Worm (Caenorhabditis elegans) whole organism, young adult: ENCODE measurements around the gene bbs-5.
"Not testable (repeated sequence)": the region's sequence is repeated elsewhere in the genome, so short reads cannot be mapped to it uniquely, and the experiment has no call there.

Experiments
- B0336.3 ChIP-seq: fragments of 200-800 bp; sonication (Bioruptor generic); IDR thresholded peaks from 2 replicates; pipeline ENCODE4 v1.3.6; 2022; ENCODE audit warnings: missing genetic modification characterization, missing compliant biosample characterization
- D2030.7 ChIP-seq: fragments of 200-800 bp; sonication (Bioruptor generic); IDR thresholded peaks from 2 replicates; pipeline ENCODE4 v1.3.6; 2022; ENCODE audit warnings: missing genetic modification reagents, missing genetic modification characterization, missing compliant biosample characterization
- F23B12.7 ChIP-seq: sonication (generic microtip); optimal IDR thresholded peaks from 2 replicates; lab custom pipeline; 2017; ENCODE audit warnings: missing genetic modification characterization, mild to moderate bottlenecking, missing compliant biosample characterization, antibody characterized with exemption, moderate library complexity; ENCODE audit not compliant: insufficient read depth
- F33H1.4 ChIP-seq: fragments of 200-800 bp; sonication (Bioruptor generic); IDR thresholded peaks from 2 replicates; pipeline ENCODE4 v1.3.6; 2022; ENCODE audit warnings: missing genetic modification reagents, missing genetic modification characterization, missing compliant biosample characterization
- F57C9.4 ChIP-seq: sonication (generic microtip); optimal IDR thresholded peaks from 2 replicates; lab custom pipeline; 2017; ENCODE audit warnings: mild to moderate bottlenecking, missing genetic modification characterization, missing compliant biosample characterization
- T07F8.4 ChIP-seq: sonication (generic microtip); optimal IDR thresholded peaks from 2 replicates; lab custom pipeline; 2016; ENCODE audit warnings: mild to moderate bottlenecking, missing genetic modification characterization, moderate library complexity, missing compliant biosample characterization
- Y53G8AR.9 ChIP-seq: fragments of 200-800 bp; sonication (Bioruptor generic); conservative IDR thresholded peaks from 2 replicates; pipeline ENCODE4 v1.3.6; 2022; ENCODE audit warnings: missing genetic modification reagents, missing genetic modification characterization, missing compliant biosample characterization
- Y67H2A.10 ChIP-seq: fragments of 200-800 bp; sonication (Bioruptor generic); conservative IDR thresholded peaks from 2 replicates; pipeline ENCODE4 v1.3.6; 2022; ENCODE audit warnings: missing genetic modification reagents, missing genetic modification characterization, missing compliant biosample characterization
- Y79H2A.3 ChIP-seq: fragments of 200-800 bp; sonication (Bioruptor generic); conservative IDR thresholded peaks from 2 replicates; pipeline ENCODE4 v1.3.6; 2022; ENCODE audit warnings: missing genetic modification reagents, missing genetic modification characterization, missing compliant biosample characterization
- ZK185.1 ChIP-seq: sonication (generic microtip); optimal IDR thresholded peaks from 2 replicates; lab custom pipeline; 2016; ENCODE audit warnings: mild to moderate bottlenecking, missing genetic modification characterization, missing compliant biosample characterization; ENCODE audit not compliant: poor library complexity, severe bottlenecking
- aptf-3 ChIP-seq: fragments of 200-800 bp; sonication (Bioruptor generic); IDR thresholded peaks from 2 replicates; pipeline ENCODE4 v1.3.6; 2022; ENCODE audit warnings: missing genetic modification characterization, missing compliant biosample characterization
- ccch-3 ChIP-seq: fragments of 200-800 bp; sonication (Bioruptor generic); optimal IDR thresholded peaks from 2 replicates; lab custom pipeline; 2018; ENCODE audit warnings: mild to moderate bottlenecking, missing genetic modification characterization, missing compliant biosample characterization
- cebp-2 ChIP-seq: fragments of 200-800 bp; sonication (Bioruptor generic); IDR thresholded peaks from 2 replicates; pipeline ENCODE4 v1.3.6; 2022; ENCODE audit warnings: missing genetic modification characterization, missing compliant biosample characterization
- ceh-100 ChIP-seq: fragments of 200-800 bp; sonication (Bioruptor generic); IDR thresholded peaks from 2 replicates; pipeline ENCODE4 v1.3.6; 2022; ENCODE audit warnings: missing genetic modification reagents, missing genetic modification characterization, missing compliant biosample characterization
- chd-7 ChIP-seq: sonication (generic microtip); optimal IDR thresholded peaks from 2 replicates; lab custom pipeline; 2016; ENCODE audit warnings: mild to moderate bottlenecking, missing genetic modification characterization, moderate library complexity, missing compliant biosample characterization
- dpl-1 ChIP-seq: fragments of 150-350 bp; optimal IDR thresholded peaks from 2 replicates; lab custom pipeline; 2014; ENCODE audit warnings: missing biosample characterization, missing genetic modification reagents, missing genetic modification characterization
- efl-1 ChIP-seq: fragments of 150-350 bp; optimal IDR thresholded peaks from 2 replicates; lab custom pipeline; 2014; ENCODE audit warnings: missing biosample characterization, missing genetic modification reagents, missing genetic modification characterization
- egrh-3 ChIP-seq: fragments of 200-800 bp; sonication (Bioruptor generic); IDR thresholded peaks from 2 replicates; pipeline ENCODE4 v1.3.6; 2022; ENCODE audit warnings: missing genetic modification reagents, missing genetic modification characterization, missing compliant biosample characterization
- ekl-4 ChIP-seq: fragments of 200-800 bp; sonication (Bioruptor generic); IDR thresholded peaks from 2 replicates; pipeline ENCODE4 v1.3.6; 2022; ENCODE audit warnings: missing genetic modification reagents, missing genetic modification characterization, missing compliant biosample characterization
- hlh-12 ChIP-seq: sonication (generic microtip); optimal IDR thresholded peaks from 2 replicates; lab custom pipeline; 2016; ENCODE audit warnings: missing genetic modification characterization, missing compliant biosample characterization
- hmg-1.2 ChIP-seq: fragments of 200-800 bp; sonication (Bioruptor generic); IDR thresholded peaks from 2 replicates; pipeline ENCODE4 v1.3.6; 2022; ENCODE audit warnings: missing genetic modification reagents, missing genetic modification characterization, missing compliant biosample characterization
- let-526 ChIP-seq: fragments of 200-800 bp; sonication (Bioruptor generic); IDR thresholded peaks from 2 replicates; pipeline ENCODE4 v1.3.6; 2022; ENCODE audit warnings: missing genetic modification reagents, missing genetic modification characterization, missing compliant biosample characterization
- let-607 ChIP-seq, 2 experiments: fragments of 200-800 bp in 1 of 2; sonication (Bioruptor generic) in 1 of 2; sonication (generic microtip) in 1 of 2; optimal IDR thresholded peaks; 2 replicates each; lab custom pipeline; 2016 to 2018; ENCODE audit warnings: mild to moderate bottlenecking in 2 of 2, missing compliant biosample characterization in 2 of 2, missing genetic modification characterization in 2 of 2, moderate library complexity in 2 of 2, missing genotype in 1 of 2
- lin-26 ChIP-seq: fragments of 200-800 bp; sonication (Bioruptor generic); IDR thresholded peaks from 2 replicates; pipeline ENCODE4 v1.3.6; 2022; ENCODE audit warnings: missing genetic modification reagents, missing genetic modification characterization, missing compliant biosample characterization
- lin-35 ChIP-seq, 3 experiments: fragments of 150-350 bp in 2 of 3; sonication (generic microtip) in 1 of 3; optimal IDR thresholded peaks; 2 replicates each; lab custom pipeline; 2014 to 2018; ENCODE audit warnings: missing biosample characterization in 3 of 3, missing genetic modification characterization in 3 of 3, missing genetic modification reagents in 3 of 3
- lin-54 ChIP-seq: fragments of 200-800 bp; sonication (Bioruptor generic); optimal IDR thresholded peaks from 2 replicates; lab custom pipeline; 2018; ENCODE audit warnings: mild to moderate bottlenecking, missing genetic modification characterization, missing compliant biosample characterization
- lsl-1 ChIP-seq: fragments of 200-800 bp; sonication (Bioruptor generic); optimal IDR thresholded peaks from 2 replicates; lab custom pipeline; 2018; ENCODE audit warnings: mild to moderate bottlenecking, missing genetic modification characterization, moderate library complexity, missing compliant biosample characterization
- madf-10 ChIP-seq: sonication (generic microtip); optimal IDR thresholded peaks from 2 replicates; lab custom pipeline; 2016; ENCODE audit warnings: mild to moderate bottlenecking, missing genetic modification characterization, missing compliant biosample characterization
- madf-3 ChIP-seq: fragments of 200-800 bp; sonication (Bioruptor generic); IDR thresholded peaks from 2 replicates; pipeline ENCODE4 v1.3.6; 2022; ENCODE audit warnings: missing genetic modification reagents, missing genetic modification characterization, missing compliant biosample characterization
- madf-8 ChIP-seq: fragments of 200-800 bp; sonication (Bioruptor generic); conservative IDR thresholded peaks from 2 replicates; pipeline ENCODE4 v1.3.6; 2022; ENCODE audit warnings: missing genetic modification reagents, missing genetic modification characterization, missing compliant biosample characterization
- mel-28 ChIP-seq: sonication (generic microtip); optimal IDR thresholded peaks from 2 replicates; lab custom pipeline; 2016; ENCODE audit warnings: borderline replicate concordance, mild to moderate bottlenecking, missing genetic modification characterization, missing compliant biosample characterization
- mxl-1 ChIP-seq: sonication (generic microtip); optimal IDR thresholded peaks from 2 replicates; lab custom pipeline; 2016; ENCODE audit warnings: missing genetic modification characterization, missing compliant biosample characterization
- nfyb-1 ChIP-seq: fragments of 200-800 bp; sonication (Bioruptor generic); IDR thresholded peaks from 2 replicates; pipeline ENCODE4 v1.3.6; 2022; ENCODE audit warnings: missing genetic modification reagents, missing genetic modification characterization, missing compliant biosample characterization
- nhr-27 ChIP-seq: fragments of 200-800 bp; sonication (Bioruptor generic); optimal IDR thresholded peaks from 2 replicates; lab custom pipeline; 2018; ENCODE audit warnings: mild to moderate bottlenecking, missing genetic modification characterization, moderate library complexity, missing compliant biosample characterization
- nhr-80 ChIP-seq: sonication (generic microtip); optimal IDR thresholded peaks from 2 replicates; lab custom pipeline; 2016; ENCODE audit warnings: missing genetic modification characterization, missing compliant biosample characterization
- rpc-1 ChIP-seq, 2 experiments: fragments of 150-350 bp in 1 of 2; sonication (generic microtip) in 1 of 2; optimal IDR thresholded peaks; 2 replicates each; lab custom pipeline; 2014 to 2018; ENCODE audit warnings: missing biosample characterization in 1 of 2, missing genetic modification characterization in 1 of 2, missing genetic modification reagents in 1 of 2, missing genotype in 1 of 2
- sea-2 ChIP-seq: fragments of 200-800 bp; sonication (Bioruptor generic); IDR thresholded peaks from 2 replicates; pipeline ENCODE4 v1.3.6; 2022; ENCODE audit warnings: missing genetic modification characterization, missing compliant biosample characterization
- snpc-1.3 ChIP-seq: sonication (generic microtip); optimal IDR thresholded peaks from 2 replicates; lab custom pipeline; 2017; ENCODE audit warnings: missing genetic modification characterization, mild to moderate bottlenecking, missing compliant biosample characterization, antibody characterized with exemption, moderate library complexity, missing genotype, missing genetic modification reagents; ENCODE audit not compliant: insufficient read depth
- snpc-4 ChIP-seq, 5 experiments: fragments of 150-350 bp in 1 of 5; sonication (generic microtip) in 4 of 5; optimal IDR thresholded peaks; 2 replicates each; lab custom pipeline; 2014 to 2018; ENCODE audit warnings: missing genetic modification characterization in 5 of 5, missing biosample characterization in 3 of 5, antibody characterized with exemption in 2 of 5, mild to moderate bottlenecking in 2 of 5, missing compliant biosample characterization in 2 of 5, missing genotype in 2 of 5, moderate library complexity in 2 of 5, missing genetic modification reagents in 1 of 5
- unc-130 ChIP-seq: sonication (generic microtip); optimal IDR thresholded peaks from 2 replicates; lab custom pipeline; 2016; ENCODE audit warnings: missing genetic modification reagents, missing genetic modification characterization, missing compliant biosample characterization
- unc-62 ChIP-seq: fragments of 150-350 bp; optimal IDR thresholded peaks from 2 replicates; lab custom pipeline; 2014; ENCODE audit warnings: missing biosample characterization, missing genetic modification reagents, missing genetic modification characterization
- xnd-1 ChIP-seq: sonication (generic microtip); optimal IDR thresholded peaks from 2 replicates; lab custom pipeline; 2016; ENCODE audit warnings: missing genotype, missing genetic modification reagents, missing genetic modification characterization, missing compliant biosample characterization
- ztf-28 ChIP-seq: fragments of 200-800 bp; sonication (Bioruptor generic); IDR thresholded peaks from 2 replicates; pipeline ENCODE4 v1.3.6; 2022; ENCODE audit warnings: missing genetic modification reagents, missing genetic modification characterization, missing compliant biosample characterization

bbs-5 gene

DNA sequence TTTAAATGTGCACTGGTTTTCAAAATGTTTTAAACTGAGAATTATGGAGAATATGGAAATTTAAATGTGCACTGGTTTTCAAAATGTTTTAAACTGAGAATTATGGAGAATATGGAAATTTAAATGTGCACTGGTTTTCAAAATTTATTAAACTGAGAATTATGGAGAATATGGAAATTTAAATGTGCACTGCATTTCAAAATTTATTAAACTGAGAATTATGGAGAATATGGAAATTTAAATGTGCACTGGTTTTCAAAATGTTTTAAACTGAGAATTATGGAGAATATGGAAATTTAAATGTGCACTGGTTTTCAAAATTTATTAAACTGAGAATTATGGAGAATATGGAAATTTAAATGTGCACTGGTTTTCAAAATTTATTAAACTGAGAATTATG, 36.5 kb downstream of the bbs-5 start:
- peak; percentile 89 for TF ChIP-seq ZK185.1 (tag; lab: Kevin White, UChicago)
- TF ChIP-seq, all 124 proteins: peak for 1; not testable (repeated sequence) for 123

DNA sequence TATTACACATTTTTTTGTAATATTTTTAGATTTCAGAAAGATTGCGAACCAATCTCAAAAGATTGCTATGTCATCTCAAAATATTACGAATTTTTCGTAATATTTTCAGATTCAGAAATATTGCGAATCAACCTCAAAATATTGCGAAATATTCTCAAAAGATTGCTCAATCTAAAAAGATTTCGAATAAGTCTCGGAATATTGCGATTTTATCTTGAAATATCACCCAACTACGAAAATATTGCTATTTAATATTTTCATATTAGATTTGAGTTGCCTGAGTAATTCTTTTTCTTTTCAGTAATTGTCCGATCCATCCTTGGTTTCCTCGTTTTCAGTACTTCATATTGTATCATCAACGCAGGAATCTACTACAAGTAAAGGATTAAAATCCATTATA, 39.7 kb downstream of the bbs-5 start, which contains the start of gene Y70G10A.4:
TSS of gene Y70G10A.4 (plus strand) at position 301 of the 400 bp plus-strand sequence.
- TF ChIP-seq ztf-28 (GFP tag; lab: Robert Waterston, UW); hlh-12 (tag; lab: Kevin White, UChicago); hmg-1.2 (GFP tag; lab: Robert Waterston, UW): not testable (repeated sequence)

DNA sequence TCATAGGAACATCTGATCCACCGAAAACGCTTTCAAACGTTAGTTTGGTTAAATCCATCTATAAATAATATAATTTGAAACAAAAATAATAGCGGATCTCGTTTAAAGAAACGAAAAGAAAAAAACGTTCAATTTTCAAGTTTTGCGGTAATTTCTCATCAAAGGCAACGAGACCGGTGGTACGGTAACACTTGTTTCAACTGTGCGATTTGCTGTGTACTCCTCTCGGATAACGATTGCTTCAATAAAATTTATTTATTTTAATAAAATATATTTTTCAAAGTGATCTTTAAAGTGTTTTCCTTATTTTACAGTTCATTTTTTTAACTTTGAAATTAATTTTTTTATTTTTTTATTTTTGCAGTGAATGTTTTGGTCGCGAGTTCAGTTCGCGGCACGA, 43.0 kb downstream of the bbs-5 start, which contains the start of the genes rde-4 and cox-14:
TSS of gene rde-4 (minus strand) at position 60 of the 400 bp plus-strand sequence.
TSS of gene cox-14 (plus strand) at position 356 of the 400 bp plus-strand sequence.
- TF ChIP-seq xnd-1 (tag; lab: Kevin White, UChicago): peak; percentile 22
- no peak for TF ChIP-seq chd-7 (tag; lab: Kevin White, UChicago)
- TF ChIP-seq B0336.3: no peak
- peak; percentile 72 for TF ChIP-seq F23B12.7 (tag; lab: Kevin White, UChicago)
- TF ChIP-seq Y67H2A.10 (GFP tag; lab: Robert Waterston, UW): no peak
- TF ChIP-seq ceh-100 (GFP tag; lab: Robert Waterston, UW): no peak
- TF ChIP-seq ZK185.1 (tag; lab: Kevin White, UChicago): peak; percentile 39
- TF ChIP-seq lsl-1: peak; percentile 88
- peak; percentile 27 for TF ChIP-seq dpl-1 (GFP tag; lab: Kevin White, UChicago)
- TF ChIP-seq mxl-1 (tag; lab: Kevin White, UChicago): no peak
- no peak for TF ChIP-seq T07F8.4 (tag; lab: Kevin White, UChicago)
- peak; percentile 29 for TF ChIP-seq snpc-4 (GFP tag; optimal IDR thresholded peaks at IDR 0.05; lab: Kevin White, UChicago)
- peak in 1 of 4 experiments; percentile 9 for TF ChIP-seq snpc-4 (tag; optimal IDR thresholded peaks at IDR 0.05; lab: Kevin White, UChicago)
- no peak for TF ChIP-seq egrh-3 (GFP tag; lab: Robert Waterston, UW)
- no peak for TF ChIP-seq Y79H2A.3 (GFP tag; lab: Robert Waterston, UW)
- TF ChIP-seq nhr-80 (tag; lab: Kevin White, UChicago): no peak
- peak; percentile 48 for TF ChIP-seq snpc-1.3 (tag; lab: Kevin White, UChicago)
- no peak for TF ChIP-seq let-526 (GFP tag; lab: Robert Waterston, UW)
- TF ChIP-seq cebp-2 (GFP tag; lab: Robert Waterston, UW): no peak
- TF ChIP-seq mel-28 (tag; lab: Kevin White, UChicago): no peak
- TF ChIP-seq unc-62: no peak
- no peak for TF ChIP-seq nfyb-1 (GFP tag; lab: Robert Waterston, UW)
- TF ChIP-seq sea-2 (GFP tag; lab: Robert Waterston, UW): no peak
- TF ChIP-seq F57C9.4: no peak
- peak; percentile 62 for TF ChIP-seq lin-54 (GFP tag; lab: Kevin White, UChicago)
- peak; percentile 48 for TF ChIP-seq efl-1 (GFP tag; lab: Kevin White, UChicago)
- no peak for TF ChIP-seq ekl-4 (GFP tag; lab: Robert Waterston, UW)
- TF ChIP-seq D2030.7 (GFP tag; lab: Robert Waterston, UW): no peak
- peak in 1 of 2 experiments; percentile 50 for TF ChIP-seq let-607 (tag; optimal IDR thresholded peaks at IDR 0.05; lab: Kevin White, UChicago)
- TF ChIP-seq lin-26 (GFP tag; lab: Robert Waterston, UW): no peak
- no peak for TF ChIP-seq Y53G8AR.9
- TF ChIP-seq madf-3 (GFP tag; lab: Robert Waterston, UW): no peak
- TF ChIP-seq madf-10 (tag; lab: Kevin White, UChicago): peak; percentile 23
- TF ChIP-seq nhr-27 (tag; lab: Kevin White, UChicago): no peak
- no peak for TF ChIP-seq unc-130 (GFP tag; lab: Kevin White, UChicago)
- no peak for TF ChIP-seq rpc-1 (optimal IDR thresholded peaks at IDR 0.05; lab: Kevin White, UChicago)
- TF ChIP-seq rpc-1 (tag; optimal IDR thresholded peaks at IDR 0.05; lab: Kevin White, UChicago): no peak
- TF ChIP-seq ccch-3 (GFP tag; lab: Kevin White, UChicago): no peak
- TF ChIP-seq lin-35 (GFP tag; optimal IDR thresholded peaks at IDR 0.05; lab: Kevin White, UChicago): peak in 1 of 3 experiments; percentile 86
- TF ChIP-seq aptf-3 (GFP tag; lab: Robert Waterston, UW): no peak
- no peak for TF ChIP-seq F33H1.4 (GFP tag; lab: Robert Waterston, UW)
- no peak for TF ChIP-seq madf-8 (GFP tag; lab: Robert Waterston, UW)
